Worm (Caenorhabditis elegans) whole organism, midembryonic: ENCODE measurements around the gene F13B12.1.

Source experiments
- T22C8.4 ChIP-seq: fragments of 200-800 bp; sonication (Bioruptor generic); IDR thresholded peaks from 2 replicates; pipeline ENCODE4 v1.3.6; 2022; ENCODE audit warnings: missing genetic modification characterization, missing compliant biosample characterization
- klf-2 ChIP-seq: fragments of 200-800 bp; sonication (Bioruptor generic); conservative IDR thresholded peaks from 2 replicates; pipeline ENCODE4 v1.3.6; 2022; ENCODE audit warnings: missing genetic modification reagents, missing genetic modification characterization, missing compliant biosample characterization
- med-1 ChIP-seq: sonication (generic microtip); optimal IDR thresholded peaks from 2 replicates; lab custom pipeline; 2017; ENCODE audit warnings: missing genetic modification characterization, mild to moderate bottlenecking, missing compliant biosample characterization, antibody characterized with exemption, missing genetic modification reagents; ENCODE audit not compliant: insufficient read depth
- ref-1 ChIP-seq: fragments of 200-800 bp; sonication (Bioruptor generic); conservative IDR thresholded peaks from 2 replicates; pipeline ENCODE4 v1.3.6; 2022; ENCODE audit warnings: missing genetic modification reagents, missing genetic modification characterization, missing compliant biosample characterization
- ztf-29 ChIP-seq: fragments of 200-800 bp; sonication (Bioruptor generic); IDR thresholded peaks from 2 replicates; pipeline ENCODE4 v1.3.6; 2022; ENCODE audit warnings: missing genetic modification reagents, missing genetic modification characterization, missing compliant biosample characterization

ce11 chrIV:10387113-10387512 lies 37.3 kb downstream of the F13B12.1 start, which contains the start of gene nfu-1:
- TF ChIP-seq med-1 (GFP tag; lab: Kevin White, UChicago) (no peak), ref-1 (no peak), T22C8.4 (GFP tag; lab: Robert Waterston, UW) (no peak), ztf-29 (GFP tag; lab: Robert Waterston, UW) (no peak), klf-2 (no peak)
